Worm (Caenorhabditis elegans) whole organism, late embryonic: Measurements from ENCODE around the gene ilc-17.1.

Experiments used
- C08G9.2 ChIP-seq: sonication (generic microtip); optimal IDR thresholded peaks from 2 replicates; lab custom pipeline; 2016; ENCODE audit warnings: mild to moderate bottlenecking, missing genetic modification characterization, moderate library complexity, missing compliant biosample characterization
- C38D4.7 ChIP-seq: fragments of 200-800 bp; sonication (Bioruptor generic); optimal IDR thresholded peaks from 2 replicates; lab custom pipeline; 2018; ENCODE audit warnings: mild to moderate bottlenecking, missing genetic modification characterization, moderate library complexity, missing compliant biosample characterization
- F13H6.1 ChIP-seq: sonication (generic microtip); optimal IDR thresholded peaks from 2 replicates; lab custom pipeline; 2016; ENCODE audit warnings: missing genetic modification characterization, missing compliant biosample characterization
- T23F11.4 ChIP-seq: fragments of 200-800 bp; sonication (Bioruptor generic); optimal IDR thresholded peaks from 2 replicates; lab custom pipeline; 2018; ENCODE audit warnings: mild to moderate bottlenecking, missing genetic modification characterization, missing compliant biosample characterization
- Y22D7AL.16 ChIP-seq: sonication (generic microtip); optimal IDR thresholded peaks from 2 replicates; lab custom pipeline; 2016; ENCODE audit warnings: missing genetic modification characterization, missing compliant biosample characterization
- ahr-1 ChIP-seq: sonication (generic microtip); optimal IDR thresholded peaks from 2 replicates; lab custom pipeline; 2016; ENCODE audit warnings: missing genetic modification characterization, missing compliant biosample characterization
- ama-1 ChIP-seq: fragments of 150-350 bp; optimal IDR thresholded peaks from 2 replicates; lab custom pipeline; 2014
- ceh-18 ChIP-seq: sonication (generic microtip); optimal IDR thresholded peaks from 2 replicates; lab custom pipeline; 2016; ENCODE audit warnings: missing genetic modification characterization, missing compliant biosample characterization
- ceh-19 ChIP-seq: fragments of 200-800 bp; sonication (Bioruptor generic); optimal IDR thresholded peaks from 2 replicates; lab custom pipeline; 2018; ENCODE audit warnings: mild to moderate bottlenecking, missing genetic modification characterization, missing compliant biosample characterization
- ceh-2 ChIP-seq: sonication (generic microtip); optimal IDR thresholded peaks from 2 replicates; lab custom pipeline; 2016; ENCODE audit warnings: missing genotype, missing genetic modification characterization, missing compliant biosample characterization
- ceh-22 ChIP-seq: sonication (generic microtip); optimal IDR thresholded peaks from 2 replicates; lab custom pipeline; 2017; ENCODE audit warnings: missing biosample characterization, missing genetic modification characterization
- ceh-24 ChIP-seq: sonication (generic microtip); optimal IDR thresholded peaks from 2 replicates; lab custom pipeline; 2016; ENCODE audit warnings: mild to moderate bottlenecking, missing genetic modification characterization, missing compliant biosample characterization
- ceh-34 ChIP-seq: sonication (generic microtip); optimal IDR thresholded peaks from 2 replicates; lab custom pipeline; 2016; ENCODE audit warnings: mild to moderate bottlenecking, missing genetic modification characterization, missing compliant biosample characterization
- ceh-9 ChIP-seq: sonication (generic microtip); optimal IDR thresholded peaks from 2 replicates; lab custom pipeline; 2016; ENCODE audit warnings: mild to moderate bottlenecking, missing genetic modification characterization, inconsistent platforms, missing compliant biosample characterization
- dmd-4 ChIP-seq: sonication (generic microtip); optimal IDR thresholded peaks from 2 replicates; lab custom pipeline; 2016; ENCODE audit warnings: borderline replicate concordance, missing genetic modification characterization, missing compliant biosample characterization
- dve-1 ChIP-seq: sonication (generic microtip); optimal IDR thresholded peaks from 2 replicates; lab custom pipeline; 2017; ENCODE audit warnings: antibody characterized with exemption, mild to moderate bottlenecking, missing genetic modification characterization, missing compliant biosample characterization
- elt-2 ChIP-seq: sonication (generic microtip); optimal IDR thresholded peaks from 2 replicates; lab custom pipeline; 2016; ENCODE audit warnings: missing genetic modification reagents, missing genetic modification characterization, missing compliant biosample characterization
- elt-4 ChIP-seq: sonication (generic microtip); optimal IDR thresholded peaks from 2 replicates; lab custom pipeline; 2016; ENCODE audit warnings: missing genetic modification characterization, missing compliant biosample characterization
- ets-4 ChIP-seq: sonication (generic microtip); optimal IDR thresholded peaks from 2 replicates; lab custom pipeline; 2016; ENCODE audit warnings: missing genetic modification characterization, missing compliant biosample characterization
- eyg-1 ChIP-seq: sonication (generic microtip); optimal IDR thresholded peaks from 2 replicates; lab custom pipeline; 2016; ENCODE audit warnings: missing genotype, missing genetic modification characterization, missing compliant biosample characterization
- fkh-6 ChIP-seq: sonication (generic microtip); optimal IDR thresholded peaks from 2 replicates; lab custom pipeline; 2016; ENCODE audit warnings: missing genetic modification characterization, missing compliant biosample characterization
- gmeb-2 ChIP-seq: sonication (generic microtip); optimal IDR thresholded peaks from 2 replicates; lab custom pipeline; 2016; ENCODE audit warnings: missing genetic modification characterization, inconsistent platforms, missing compliant biosample characterization
- hlh-13 ChIP-seq: fragments of 200-800 bp; sonication (Bioruptor generic); optimal IDR thresholded peaks from 2 replicates; lab custom pipeline; 2018; ENCODE audit warnings: mild to moderate bottlenecking, missing genetic modification characterization, missing compliant biosample characterization
- hlh-15 ChIP-seq: sonication (generic microtip); optimal IDR thresholded peaks from 2 replicates; lab custom pipeline; 2016; ENCODE audit warnings: missing genetic modification characterization, missing compliant biosample characterization
- lim-6 ChIP-seq: sonication (generic microtip); optimal IDR thresholded peaks from 2 replicates; lab custom pipeline; 2016; ENCODE audit warnings: missing genetic modification characterization, missing compliant biosample characterization
- nfya-1 ChIP-seq: sonication (generic microtip); optimal IDR thresholded peaks from 2 replicates; lab custom pipeline; 2017; ENCODE audit warnings: missing genetic modification characterization, mild to moderate bottlenecking, missing compliant biosample characterization, antibody characterized with exemption, moderate library complexity
- npax-4 ChIP-seq: sonication (generic microtip); optimal IDR thresholded peaks from 2 replicates; lab custom pipeline; 2016; ENCODE audit warnings: missing genetic modification characterization, missing compliant biosample characterization
- odd-2 ChIP-seq: sonication (generic microtip); optimal IDR thresholded peaks from 2 replicates; lab custom pipeline; 2017; ENCODE audit warnings: antibody characterized with exemption, mild to moderate bottlenecking, missing genetic modification characterization, missing compliant biosample characterization
- pag-3 ChIP-seq: sonication (generic microtip); optimal IDR thresholded peaks from 2 replicates; lab custom pipeline; 2016; ENCODE audit warnings: missing compliant biosample characterization, missing genetic modification characterization, borderline replicate concordance
- pat-9 ChIP-seq: fragments of 200-800 bp; sonication (Bioruptor generic); optimal IDR thresholded peaks from 2 replicates; lab custom pipeline; 2018; ENCODE audit warnings: mild to moderate bottlenecking, missing genetic modification characterization, moderate library complexity, missing compliant biosample characterization
- pha-2 ChIP-seq: sonication (generic microtip); optimal IDR thresholded peaks from 2 replicates; lab custom pipeline; 2017; ENCODE audit warnings: mild to moderate bottlenecking, missing genetic modification characterization, missing compliant biosample characterization
- pha-4 ChIP-seq: fragments of 150-350 bp; optimal IDR thresholded peaks from 2 replicates; lab custom pipeline; 2018; ENCODE audit warnings: missing biosample characterization, missing genetic modification reagents, missing genetic modification characterization
- pros-1 ChIP-seq: fragments of 150-350 bp; optimal IDR thresholded peaks from 2 replicates; lab custom pipeline; 2014; ENCODE audit warnings: missing biosample characterization, missing genetic modification reagents, missing genetic modification characterization
- rnt-1 ChIP-seq: sonication (generic microtip); optimal IDR thresholded peaks from 2 replicates; lab custom pipeline; 2016; ENCODE audit warnings: missing genetic modification characterization, missing compliant biosample characterization
- sdc-2 ChIP-seq: sonication (generic microtip); optimal IDR thresholded peaks from 2 replicates; lab custom pipeline; 2016; ENCODE audit warnings: missing genotype, missing genetic modification characterization, missing compliant biosample characterization
- sox-2 ChIP-seq: fragments of 200-800 bp; sonication (Bioruptor generic); IDR thresholded peaks from 2 replicates; pipeline ENCODE4 v1.3.6; 2022; ENCODE audit warnings: missing genetic modification reagents, missing genetic modification characterization, missing compliant biosample characterization
- tbx-7 ChIP-seq: sonication (generic microtip); optimal IDR thresholded peaks from 2 replicates; lab custom pipeline; 2016; ENCODE audit warnings: missing genotype, missing genetic modification characterization, missing compliant biosample characterization
- ttx-3 ChIP-seq: sonication (generic microtip); optimal IDR thresholded peaks from 2 replicates; lab custom pipeline; 2016; ENCODE audit warnings: missing genetic modification reagents, missing genetic modification characterization, missing compliant biosample characterization
- unc-3 ChIP-seq, 2 experiments: fragments of 200-800 bp in 1 of 2; sonication (Bioruptor generic) in 1 of 2; sonication (generic microtip) in 1 of 2; conservative IDR thresholded peaks in 1 of 2; optimal IDR thresholded peaks in 1 of 2; 2 replicates each; pipeline versions ENCODE4 v1.3.6 to Lab custom; 2016 to 2022; ENCODE audit warnings: missing compliant biosample characterization in 2 of 2, missing genetic modification characterization in 2 of 2, missing genetic modification reagents in 1 of 2
- unc-42 ChIP-seq: sonication (generic microtip); optimal IDR thresholded peaks from 2 replicates; lab custom pipeline; 2016; ENCODE audit warnings: missing genotype, missing genetic modification characterization, missing compliant biosample characterization
- unc-55 ChIP-seq: sonication (generic microtip); optimal IDR thresholded peaks from 2 replicates; lab custom pipeline; 2017; ENCODE audit warnings: missing biosample characterization, missing genetic modification reagents, missing genetic modification characterization
- unc-86 ChIP-seq: sonication (generic microtip); optimal IDR thresholded peaks from 2 replicates; lab custom pipeline; 2016; ENCODE audit warnings: missing genetic modification characterization, missing compliant biosample characterization

ilc-17.1 gene

ce11 chrX:12769697-12770096 is at the start of gene ilc-17.1:
TSS of gene ilc-17.1 (minus strand) at chrX:12769797.
- TF ChIP-seq unc-55 (GFP tag; lab: Kevin White, UChicago): no peak
- no peak for TF ChIP-seq npax-4
- TF ChIP-seq dve-1: no peak
- TF ChIP-seq ceh-9: no peak
- no peak for TF ChIP-seq odd-2
- no peak for TF ChIP-seq ceh-18 (tag; lab: Kevin White, UChicago)
- TF ChIP-seq F13H6.1 (tag; lab: Kevin White, UChicago): no peak
- no peak for TF ChIP-seq tbx-7
- TF ChIP-seq ets-4 (tag; lab: Kevin White, UChicago): no peak
- no peak for TF ChIP-seq C38D4.7 (GFP tag; lab: Kevin White, UChicago)
- no peak for TF ChIP-seq ceh-22 (tag; lab: Kevin White, UChicago)
- TF ChIP-seq lim-6 (tag; lab: Kevin White, UChicago): no peak
- TF ChIP-seq nfya-1: no peak

ce11 chrX:12818768-12819167 is 49.2 kb upstream of the ilc-17.1 start:
- no peak for TF ChIP-seq tbx-7
- TF ChIP-seq elt-4 (tag; lab: Kevin White, UChicago): no peak
- TF ChIP-seq ceh-2 (tag; lab: Kevin White, UChicago): no peak
- TF ChIP-seq ceh-24 (tag; lab: Kevin White, UChicago): no peak

- TF ChIP-seq Y22D7AL.16 (no peak), pros-1 (tag; lab: Kevin White, UChicago) (no peak), odd-2 (no peak), sdc-2 (tag; lab: Kevin White, UChicago) (no peak), pha-2 (tag; lab: Kevin White, UChicago) (no peak), sox-2 (GFP tag; lab: Robert Waterston, UW) (no peak), ama-1 (lab: Kevin White, UChicago) (no peak), unc-3 (GFP tag; conservative IDR thresholded peaks at IDR 0.05; lab: Robert Waterston, UW) (no peak), unc-3 (tag; optimal IDR thresholded peaks at IDR 0.05; lab: Kevin White, UChicago) (no peak), fkh-6 (tag; lab: Kevin White, UChicago) (no peak)
Observed at ce11 chrX:12815367-12815766, 45.8 kb upstream of the ilc-17.1 start.

- TF ChIP-seq odd-2: no peak
- TF ChIP-seq ttx-3 (tag; lab: Kevin White, UChicago): no peak
- no peak for TF ChIP-seq hlh-15
- TF ChIP-seq unc-86 (tag; lab: Kevin White, UChicago): no peak
- TF ChIP-seq ahr-1: no peak
- TF ChIP-seq C08G9.2: no peak
- TF ChIP-seq T23F11.4 (GFP tag; lab: Kevin White, UChicago): no peak
- TF ChIP-seq Y22D7AL.16: no peak
- no peak for TF ChIP-seq hlh-13 (GFP tag; lab: Kevin White, UChicago)
- no peak for TF ChIP-seq ceh-34 (tag; lab: Kevin White, UChicago)
- no peak for TF ChIP-seq sdc-2 (tag; lab: Kevin White, UChicago)
- no peak for TF ChIP-seq elt-2
Observed at ce11 chrX:12813539-12813938, 43.9 kb upstream of the ilc-17.1 start, which contains the start of gene gei-3. TSS of gene gei-3 (minus strand) at chrX:12813639.

- TF ChIP-seq dmd-4 (tag; lab: Kevin White, UChicago) (no peak), odd-2 (no peak), Y22D7AL.16 (no peak), rnt-1 (tag; lab: Kevin White, UChicago) (no peak), gmeb-2 (tag; lab: Kevin White, UChicago) (no peak), unc-42 (tag; lab: Kevin White, UChicago) (no peak), npax-4 (no peak), pha-4 (tag; lab: Kevin White, UChicago) (no peak), pag-3 (tag; lab: Kevin White, UChicago) (no peak), eyg-1 (tag; lab: Kevin White, UChicago) (no peak), ceh-19 (GFP tag; lab: Kevin White, UChicago) (no peak), fkh-6 (tag; lab: Kevin White, UChicago) (no peak), pat-9 (tag; lab: Kevin White, UChicago) (no peak)
Observed at ce11 chrX:12808085-12808922, 38.7 kb upstream of the ilc-17.1 start, which contains the start of gene nhr-27. TSS of gene nhr-27 (minus strand) at chrX:12808318.
